Worm (Caenorhabditis elegans): ENCODE measurements around the gene mrp-5.

- peak; percentile 67 for TF ChIP-seq cog-1 (tag; optimal IDR thresholded peaks at IDR 0.05)
- TF ChIP-seq ztf-29 (GFP tag; IDR thresholded peaks at IDR 0.05), result no peak
- no peak for TF ChIP-seq ztf-23 (GFP tag; IDR thresholded peaks at IDR 0.05)
Measured at ce11 chrX:14975467-14976167, 29.5 kb upstream of the mrp-5 start, which contains the start of gene F20D1.3.
